Worm (Caenorhabditis elegans) whole organism, L2 larva: ENCODE measurements around the gene F42F12.11.
A peak's percentile ranks its signal among the peaks of the same experiment; 100 is the strongest.

Source experiments
- C34F6.9 ChIP-seq: fragments of 150-350 bp; optimal IDR thresholded peaks from 2 replicates; lab custom pipeline; 2014; ENCODE audit warnings: missing biosample characterization, missing genetic modification characterization
- F13H6.1 ChIP-seq: sonication (generic microtip); optimal IDR thresholded peaks from 2 replicates; lab custom pipeline; 2016; ENCODE audit warnings: missing genetic modification characterization, missing compliant biosample characterization
- R02D3.7 ChIP-seq: fragments of 150-350 bp; optimal IDR thresholded peaks from 2 replicates; lab custom pipeline; 2014; ENCODE audit warnings: missing biosample characterization, missing genetic modification characterization
- Y55F3AM.14 ChIP-seq: fragments of 200-800 bp; sonication (Bioruptor generic); optimal IDR thresholded peaks from 2 replicates; lab custom pipeline; 2018; ENCODE audit warnings: mild to moderate bottlenecking, missing genetic modification characterization, missing compliant biosample characterization
- ZK546.5 ChIP-seq: sonication (generic microtip); optimal IDR thresholded peaks from 2 replicates; lab custom pipeline; 2017; ENCODE audit warnings: missing biosample characterization, missing genetic modification characterization
- aly-2 ChIP-seq: fragments of 150-350 bp; optimal IDR thresholded peaks from 2 replicates; lab custom pipeline; 2014; ENCODE audit warnings: missing biosample characterization, missing genetic modification characterization
- ama-1 ChIP-seq: fragments of 150-350 bp; optimal IDR thresholded peaks from 2 replicates; lab custom pipeline; 2018; ENCODE audit warnings: inconsistent platforms
- blmp-1 ChIP-seq: sonication (generic microtip); optimal IDR thresholded peaks from 2 replicates; lab custom pipeline; 2017; ENCODE audit warnings: missing genetic modification characterization, mild to moderate bottlenecking, missing compliant biosample characterization, antibody characterized with exemption, moderate library complexity; ENCODE audit not compliant: insufficient read depth
- ceh-16 ChIP-seq: fragments of 150-350 bp; optimal IDR thresholded peaks from 2 replicates; lab custom pipeline; 2014; ENCODE audit warnings: missing biosample characterization, missing genetic modification characterization
- crh-2 ChIP-seq: sonication (generic microtip); optimal IDR thresholded peaks from 2 replicates; lab custom pipeline; 2017; ENCODE audit warnings: missing biosample characterization, missing genetic modification characterization
- elt-1 ChIP-seq: fragments of 150-350 bp; optimal IDR thresholded peaks from 2 replicates; lab custom pipeline; 2014; ENCODE audit warnings: missing biosample characterization, missing genetic modification characterization
- elt-3 ChIP-seq: sonication (generic microtip); optimal IDR thresholded peaks from 2 replicates; lab custom pipeline; 2017; ENCODE audit warnings: missing biosample characterization, missing genetic modification characterization
- fos-1 ChIP-seq: fragments of 150-350 bp; optimal IDR thresholded peaks from 2 replicates; lab custom pipeline; 2014; ENCODE audit warnings: missing biosample characterization, missing genetic modification characterization
- gmeb-1 ChIP-seq: fragments of 150-350 bp; optimal IDR thresholded peaks from 2 replicates; lab custom pipeline; 2014; ENCODE audit warnings: missing biosample characterization, missing genetic modification characterization
- lin-11 ChIP-seq: fragments of 150-350 bp; sonication (generic microtip); optimal IDR thresholded peaks from 2 replicates; lab custom pipeline; 2014; ENCODE audit warnings: missing biosample characterization, missing genetic modification characterization, inconsistent platforms, mixed read lengths
- lin-13 ChIP-seq: fragments of 150-350 bp; optimal IDR thresholded peaks from 2 replicates; lab custom pipeline; 2014; ENCODE audit warnings: missing biosample characterization, missing genetic modification reagents, missing genetic modification characterization
- lin-39 ChIP-seq: fragments of 150-350 bp; optimal IDR thresholded peaks from 2 replicates; lab custom pipeline; 2014; ENCODE audit warnings: missing biosample characterization, missing genetic modification reagents, missing genetic modification characterization
- mab-5 ChIP-seq: fragments of 150-350 bp; optimal IDR thresholded peaks from 2 replicates; lab custom pipeline; 2014; ENCODE audit warnings: missing biosample characterization, missing genetic modification characterization
- mbf-1 ChIP-seq: sonication (generic microtip); optimal IDR thresholded peaks from 2 replicates; lab custom pipeline; 2017; ENCODE audit warnings: missing biosample characterization, missing genetic modification characterization
- mdl-1 ChIP-seq, 2 experiments: fragments of 150-350 bp in 1 of 2; sonication (generic microtip) in 1 of 2; optimal IDR thresholded peaks; 2 replicates each; lab custom pipeline; 2017; ENCODE audit warnings: missing biosample characterization in 2 of 2, missing genetic modification characterization in 2 of 2
- nhr-12 ChIP-seq: fragments of 150-350 bp; optimal IDR thresholded peaks from 2 replicates; lab custom pipeline; 2014; ENCODE audit warnings: missing biosample characterization, missing genetic modification characterization
- nhr-129 ChIP-seq: fragments of 150-350 bp; optimal IDR thresholded peaks from 2 replicates; lab custom pipeline; 2014; ENCODE audit warnings: missing biosample characterization, missing genetic modification characterization
- nhr-21 ChIP-seq: fragments of 150-350 bp; optimal IDR thresholded peaks from 2 replicates; lab custom pipeline; 2014; ENCODE audit warnings: missing biosample characterization, missing genetic modification characterization
- nhr-23 ChIP-seq: fragments of 150-350 bp; optimal IDR thresholded peaks from 2 replicates; lab custom pipeline; 2014; ENCODE audit warnings: missing biosample characterization, missing genetic modification reagents, missing genetic modification characterization
- nhr-237 ChIP-seq: fragments of 150-350 bp; optimal IDR thresholded peaks from 2 replicates; lab custom pipeline; 2014; ENCODE audit warnings: missing biosample characterization, missing genetic modification characterization
- nhr-25 ChIP-seq: fragments of 150-350 bp; sonication (generic microtip); optimal IDR thresholded peaks from 3 replicates; lab custom pipeline; 2014; ENCODE audit warnings: missing biosample characterization, missing genetic modification characterization
- nhr-6 ChIP-seq: fragments of 150-350 bp; optimal IDR thresholded peaks from 2 replicates; lab custom pipeline; 2014; ENCODE audit warnings: missing biosample characterization, missing genetic modification characterization
- nhr-77 ChIP-seq: fragments of 150-350 bp; optimal IDR thresholded peaks from 2 replicates; lab custom pipeline; 2014; ENCODE audit warnings: missing biosample characterization, missing genetic modification characterization
- sem-4 ChIP-seq: fragments of 150-350 bp; optimal IDR thresholded peaks from 2 replicates; lab custom pipeline; 2014; ENCODE audit warnings: missing biosample characterization, missing genetic modification reagents, missing genetic modification characterization
- sma-3 ChIP-seq: sonication (generic microtip); optimal IDR thresholded peaks from 2 replicates; lab custom pipeline; 2016; ENCODE audit warnings: missing genetic modification reagents, missing genetic modification characterization, missing compliant biosample characterization
- sma-9 ChIP-seq, 2 experiments: fragments of 150-350 bp in 1 of 2; sonication (generic microtip) in 1 of 2; optimal IDR thresholded peaks; 2 replicates each; lab custom pipeline; 2014 to 2016; ENCODE audit warnings: missing genetic modification characterization in 2 of 2, mild to moderate bottlenecking in 1 of 2, missing biosample characterization in 1 of 2, missing compliant biosample characterization in 1 of 2, missing genetic modification reagents in 1 of 2, moderate library complexity in 1 of 2
- snpc-4 ChIP-seq: fragments of 150-350 bp; optimal IDR thresholded peaks from 2 replicates; lab custom pipeline; 2014; ENCODE audit warnings: missing biosample characterization, missing genetic modification characterization
- unc-39 ChIP-seq: fragments of 150-350 bp; optimal IDR thresholded peaks from 2 replicates; lab custom pipeline; 2014; ENCODE audit warnings: missing biosample characterization, missing genetic modification characterization
- unc-55 ChIP-seq: fragments of 150-350 bp; sonication (generic microtip); optimal IDR thresholded peaks from 3 replicates; lab custom pipeline; 2014; ENCODE audit warnings: missing biosample characterization, missing genetic modification reagents, missing genetic modification characterization
- unc-62 ChIP-seq: fragments of 150-350 bp; optimal IDR thresholded peaks from 2 replicates; lab custom pipeline; 2014; ENCODE audit warnings: missing biosample characterization, missing genetic modification reagents, missing genetic modification characterization
- zag-1 ChIP-seq: fragments of 150-350 bp; optimal IDR thresholded peaks from 2 replicates; lab custom pipeline; 2014; ENCODE audit warnings: missing biosample characterization, missing genetic modification characterization
- ztf-1 ChIP-seq: fragments of 200-800 bp; sonication (Bioruptor generic); conservative IDR thresholded peaks from 2 replicates; pipeline ENCODE4 v1.3.6; 2022; ENCODE audit warnings: missing genetic modification characterization, missing compliant biosample characterization
- ztf-11 ChIP-seq: sonication (generic microtip); optimal IDR thresholded peaks from 2 replicates; lab custom pipeline; 2017; ENCODE audit warnings: missing biosample characterization, missing genetic modification characterization
- ztf-4 ChIP-seq: fragments of 150-350 bp; optimal IDR thresholded peaks from 2 replicates; lab custom pipeline; 2014; ENCODE audit warnings: missing biosample characterization, missing genetic modification characterization

F42F12.11 gene

DNA sequence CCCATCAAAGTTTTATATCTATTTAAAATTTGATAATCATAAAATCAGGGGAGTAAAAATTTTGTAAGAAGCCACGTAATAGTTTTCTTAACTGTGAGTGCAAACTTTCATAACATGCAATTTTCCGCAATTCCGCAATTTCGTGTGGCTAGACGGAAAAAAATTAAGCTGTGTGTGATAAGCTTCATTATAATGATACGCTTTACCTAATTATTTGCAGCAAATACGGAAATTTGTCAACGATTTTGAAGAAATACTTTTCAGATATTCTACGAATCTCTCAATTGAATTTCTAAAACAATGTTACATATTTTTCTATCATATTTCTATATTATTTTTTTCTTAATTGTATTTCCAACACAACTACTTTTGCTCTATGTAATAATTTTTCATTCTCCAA, 15.0 kb upstream of the F42F12.11 start, which contains the start of gene srd-46:
Gene srd-46 (plus strand): TSS at position 301 of the 400 bp plus-strand sequence.
- no peak for TF ChIP-seq ceh-16 (tag; lab: Kevin White, UChicago)
- no peak for TF ChIP-seq nhr-21
- no peak for TF ChIP-seq fos-1 (tag; lab: Kevin White, UChicago)
- no peak for TF ChIP-seq lin-13
- TF ChIP-seq elt-3 (tag; lab: Kevin White, UChicago) = no peak
- no peak for TF ChIP-seq mab-5 (tag; lab: Kevin White, UChicago)

ce11 chrX:12333479-12333878, 13.3 kb upstream of the F42F12.11 start, which contains the start of gene srd-47:
Gene srd-47 (plus strand): TSS chrX:12333642.
- TF ChIP-seq zag-1 = no peak
- no peak for TF ChIP-seq snpc-4 (tag; lab: Kevin White, UChicago)
- TF ChIP-seq R02D3.7 = no peak
- no peak for TF ChIP-seq Y55F3AM.14 (GFP tag; lab: Kevin White, UChicago)
- TF ChIP-seq lin-13 = no peak
- no peak for TF ChIP-seq nhr-77 (tag; lab: Kevin White, UChicago)
- TF ChIP-seq lin-39 (tag; lab: Kevin White, UChicago) = no peak
- TF ChIP-seq ama-1 (lab: Kevin White, UChicago) = no peak
- no peak for TF ChIP-seq ZK546.5 (tag; lab: Kevin White, UChicago)
- no peak for TF ChIP-seq ztf-11
- no peak for TF ChIP-seq F13H6.1
- no peak for TF ChIP-seq gmeb-1 (tag; lab: Kevin White, UChicago)
- no peak for TF ChIP-seq sma-3 (GFP tag; lab: Kevin White, UChicago)
- TF ChIP-seq mab-5 (tag; lab: Kevin White, UChicago) = no peak
- no peak for TF ChIP-seq nhr-129 (tag; lab: Kevin White, UChicago)
- TF ChIP-seq mdl-1 (tag; optimal IDR thresholded peaks at IDR 0.05; lab: Kevin White, UChicago) = no peak

- TF ChIP-seq ztf-4 (tag; lab: Kevin White, UChicago) (no peak), ama-1 (lab: Kevin White, UChicago) (no peak), nhr-12 (tag; lab: Kevin White, UChicago) (no peak), zag-1 (no peak), nhr-25 (tag; lab: Kevin White, UChicago) (no peak), unc-62 (no peak), sem-4 (tag; lab: Kevin White, UChicago) (no peak), unc-55 (no peak), C34F6.9 (no peak), blmp-1 (tag; lab: Kevin White, UChicago) (no peak)
- TF ChIP-seq, all 48 proteins: peak for 0
Observed at ce11 chrX:12335808-12336207, 11.0 kb upstream of the F42F12.11 start, which contains the start of gene srd-48. Gene srd-48 (plus strand): TSS chrX:12336108.

- no peak for TF ChIP-seq sma-9 (GFP tag; optimal IDR thresholded peaks at IDR 0.05; lab: Kevin White, UChicago)
- no peak for TF ChIP-seq sma-9 (tag; optimal IDR thresholded peaks at IDR 0.05; lab: Kevin White, UChicago)
- no peak for TF ChIP-seq unc-39 (tag; lab: Kevin White, UChicago)
- peak; percentile 18 for TF ChIP-seq nhr-21
- no peak for TF ChIP-seq elt-3 (tag; lab: Kevin White, UChicago)
- TF ChIP-seq nhr-77 (tag; lab: Kevin White, UChicago) = no peak
- TF ChIP-seq ztf-4 (tag; lab: Kevin White, UChicago) = no peak
- no peak for TF ChIP-seq nhr-23 (tag; lab: Kevin White, UChicago)
- TF ChIP-seq nhr-6 = no peak
- TF ChIP-seq ztf-1 = no peak
- no peak for TF ChIP-seq sem-4 (tag; lab: Kevin White, UChicago)
- no peak for TF ChIP-seq elt-1 (tag; lab: Kevin White, UChicago)
- TF ChIP-seq ceh-16 (tag; lab: Kevin White, UChicago) = no peak
- TF ChIP-seq R02D3.7 = no peak
- TF ChIP-seq unc-62 = no peak
- TF ChIP-seq nhr-237 (tag; lab: Kevin White, UChicago) = no peak
- peak; percentile 25 for TF ChIP-seq fos-1 (tag; lab: Kevin White, UChicago)
- TF ChIP-seq nhr-129 (tag; lab: Kevin White, UChicago) = no peak
- no peak for TF ChIP-seq blmp-1 (tag; lab: Kevin White, UChicago)
- TF ChIP-seq aly-2 (tag; lab: Kevin White, UChicago) = no peak
- TF ChIP-seq nhr-12 (tag; lab: Kevin White, UChicago) = no peak
- TF ChIP-seq crh-2 (tag; lab: Kevin White, UChicago) = peak; percentile 21
- no peak for TF ChIP-seq ztf-11
- no peak for TF ChIP-seq mbf-1
- TF ChIP-seq C34F6.9 = no peak
- TF ChIP-seq sma-3 (GFP tag; lab: Kevin White, UChicago) = peak; percentile 17
- TF ChIP-seq lin-11 (tag; lab: Kevin White, UChicago) = no peak
Observed at ce11 chrX:12337846-12338490, 8.9 kb upstream of the F42F12.11 start, which contains the start of gene srd-44. Gene srd-44 (plus strand): TSS chrX:12338440.
